Worm (Caenorhabditis elegans) whole organism, young adult: ENCODE measurements around the gene slo-2.
"Not testable (repeated sequence)": the region's sequence is repeated elsewhere in the genome, so short reads cannot be mapped to it uniquely, and the experiment has no call there.

ENCODE experiments used
- B0019.2 ChIP-seq: fragments of 200-800 bp; sonication (Bioruptor generic); conservative IDR thresholded peaks from 2 replicates; pipeline ENCODE4 v1.3.6; 2022; ENCODE audit warnings: missing genetic modification reagents, missing genetic modification characterization, missing compliant biosample characterization
- B0261.1 ChIP-seq: sonication (generic microtip); optimal IDR thresholded peaks from 2 replicates; lab custom pipeline; 2016; ENCODE audit warnings: mild to moderate bottlenecking, missing genetic modification characterization, moderate library complexity, missing compliant biosample characterization
- F22D6.2 ChIP-seq: sonication (generic microtip); optimal IDR thresholded peaks from 2 replicates; lab custom pipeline; 2016; ENCODE audit warnings: mild to moderate bottlenecking, missing genetic modification characterization, missing compliant biosample characterization
- F37B4.10 ChIP-seq: fragments of 200-800 bp; sonication (Bioruptor generic); IDR thresholded peaks from 2 replicates; pipeline ENCODE4 v1.3.6; 2022; ENCODE audit warnings: missing genetic modification characterization, missing compliant biosample characterization
- F39B2.1 ChIP-seq: fragments of 200-800 bp; sonication (Bioruptor generic); IDR thresholded peaks from 2 replicates; pipeline ENCODE4 v1.3.6; 2022; ENCODE audit warnings: missing genetic modification reagents, missing genetic modification characterization, missing compliant biosample characterization
- F49E8.2 ChIP-seq: sonication (generic microtip); optimal IDR thresholded peaks from 3 replicates; lab custom pipeline; 2017; ENCODE audit warnings: missing genetic modification characterization, mild to moderate bottlenecking, missing compliant biosample characterization, antibody characterized with exemption, moderate library complexity; ENCODE audit not compliant: insufficient read depth
- F57A8.1 ChIP-seq: fragments of 200-800 bp; sonication (Bioruptor generic); optimal IDR thresholded peaks from 2 replicates; lab custom pipeline; 2018; ENCODE audit warnings: mild to moderate bottlenecking, missing genetic modification characterization, moderate library complexity, missing compliant biosample characterization
- K11D2.4 ChIP-seq: fragments of 200-800 bp; sonication (Bioruptor generic); IDR thresholded peaks from 2 replicates; pipeline ENCODE4 v1.3.6; 2022; ENCODE audit warnings: missing genetic modification reagents, missing genetic modification characterization, missing compliant biosample characterization
- K12H6.12 ChIP-seq: fragments of 200-800 bp; sonication (Bioruptor generic); optimal IDR thresholded peaks from 2 replicates; lab custom pipeline; 2018; ENCODE audit warnings: mild to moderate bottlenecking, missing genetic modification characterization, missing compliant biosample characterization
- T26A5.8 ChIP-seq: sonication (generic microtip); optimal IDR thresholded peaks from 2 replicates; lab custom pipeline; 2016; ENCODE audit warnings: missing genetic modification characterization, missing compliant biosample characterization
- akir-1 ChIP-seq: fragments of 200-800 bp; sonication (Bioruptor generic); optimal IDR thresholded peaks from 2 replicates; lab custom pipeline; 2018; ENCODE audit warnings: mild to moderate bottlenecking, missing genetic modification characterization, moderate library complexity, missing compliant biosample characterization
- ama-1 ChIP-seq, 3 experiments: fragments of 150-350 bp in 1 of 3; sonication (generic microtip) in 2 of 3; optimal IDR thresholded peaks; 2 replicates each; lab custom pipeline; 2014 to 2018; ENCODE audit warnings: missing biosample characterization in 2 of 3, missing genetic modification characterization in 2 of 3, missing genetic modification reagents in 2 of 3
- aptf-2 ChIP-seq: fragments of 200-800 bp; sonication (Bioruptor generic); conservative IDR thresholded peaks from 2 replicates; pipeline ENCODE4 v1.3.6; 2022; ENCODE audit warnings: missing genetic modification reagents, missing genetic modification characterization, missing compliant biosample characterization
- aptf-3 ChIP-seq: fragments of 200-800 bp; sonication (Bioruptor generic); IDR thresholded peaks from 2 replicates; pipeline ENCODE4 v1.3.6; 2022; ENCODE audit warnings: missing genetic modification characterization, missing compliant biosample characterization
- atf-7 ChIP-seq: sonication (generic microtip); optimal IDR thresholded peaks from 2 replicates; lab custom pipeline; 2017; ENCODE audit warnings: mild to moderate bottlenecking, missing genetic modification characterization, missing compliant biosample characterization
- attf-6 ChIP-seq: fragments of 200-800 bp; sonication (Bioruptor generic); IDR thresholded peaks from 2 replicates; pipeline ENCODE4 v1.3.6; 2022; ENCODE audit warnings: missing genetic modification reagents, missing genetic modification characterization, missing compliant biosample characterization
- chd-7 ChIP-seq: sonication (generic microtip); optimal IDR thresholded peaks from 2 replicates; lab custom pipeline; 2016; ENCODE audit warnings: mild to moderate bottlenecking, missing genetic modification characterization, moderate library complexity, missing compliant biosample characterization
- efl-1 ChIP-seq: fragments of 150-350 bp; optimal IDR thresholded peaks from 2 replicates; lab custom pipeline; 2014; ENCODE audit warnings: missing biosample characterization, missing genetic modification reagents, missing genetic modification characterization
- hlh-12 ChIP-seq: sonication (generic microtip); optimal IDR thresholded peaks from 2 replicates; lab custom pipeline; 2016; ENCODE audit warnings: missing genetic modification characterization, missing compliant biosample characterization
- hmg-1.2 ChIP-seq: fragments of 200-800 bp; sonication (Bioruptor generic); IDR thresholded peaks from 2 replicates; pipeline ENCODE4 v1.3.6; 2022; ENCODE audit warnings: missing genetic modification reagents, missing genetic modification characterization, missing compliant biosample characterization
- lag-1 ChIP-seq: fragments of 200-800 bp; sonication (Bioruptor generic); IDR thresholded peaks from 2 replicates; pipeline ENCODE4 v1.3.6; 2022; ENCODE audit warnings: missing genetic modification reagents, missing genetic modification characterization, missing compliant biosample characterization
- madf-10 ChIP-seq: sonication (generic microtip); optimal IDR thresholded peaks from 2 replicates; lab custom pipeline; 2016; ENCODE audit warnings: mild to moderate bottlenecking, missing genetic modification characterization, missing compliant biosample characterization
- madf-3 ChIP-seq: fragments of 200-800 bp; sonication (Bioruptor generic); IDR thresholded peaks from 2 replicates; pipeline ENCODE4 v1.3.6; 2022; ENCODE audit warnings: missing genetic modification reagents, missing genetic modification characterization, missing compliant biosample characterization
- madf-6 ChIP-seq: fragments of 200-800 bp; sonication (Bioruptor generic); IDR thresholded peaks from 2 replicates; pipeline ENCODE4 v1.3.6; 2022; ENCODE audit warnings: missing genetic modification reagents, missing genetic modification characterization, missing compliant biosample characterization
- mes-4 ChIP-seq: sonication (generic microtip); optimal IDR thresholded peaks from 2 replicates; lab custom pipeline; 2016; ENCODE audit warnings: missing genotype, missing genetic modification characterization, missing compliant biosample characterization
- nhr-179 ChIP-seq: sonication (generic microtip); optimal IDR thresholded peaks from 2 replicates; lab custom pipeline; 2016; ENCODE audit warnings: mild to moderate bottlenecking, missing genetic modification characterization, missing compliant biosample characterization
- pbrm-1 ChIP-seq: fragments of 200-800 bp; sonication (Bioruptor generic); IDR thresholded peaks from 2 replicates; pipeline ENCODE4 v1.3.6; 2022; ENCODE audit warnings: missing genetic modification reagents, missing genetic modification characterization, missing compliant biosample characterization
- sea-2 ChIP-seq: fragments of 200-800 bp; sonication (Bioruptor generic); IDR thresholded peaks from 2 replicates; pipeline ENCODE4 v1.3.6; 2022; ENCODE audit warnings: missing genetic modification characterization, missing compliant biosample characterization
- snpc-1.1 ChIP-seq: sonication (generic microtip); optimal IDR thresholded peaks from 2 replicates; lab custom pipeline; 2017; ENCODE audit warnings: missing genetic modification characterization, mild to moderate bottlenecking, missing compliant biosample characterization, antibody characterized with exemption, moderate library complexity, missing genotype, missing genetic modification reagents; ENCODE audit not compliant: insufficient read depth
- tbx-9 ChIP-seq: sonication (generic microtip); optimal IDR thresholded peaks from 2 replicates; lab custom pipeline; 2016; ENCODE audit warnings: borderline replicate concordance, missing genetic modification characterization, inconsistent platforms, missing compliant biosample characterization
- zfh-2 ChIP-seq: fragments of 200-800 bp; sonication (Bioruptor generic); conservative IDR thresholded peaks from 2 replicates; pipeline ENCODE4 v1.3.6; 2022; ENCODE audit warnings: missing genetic modification reagents, missing genetic modification characterization, missing compliant biosample characterization
- zim-3 ChIP-seq: sonication (generic microtip); optimal IDR thresholded peaks from 2 replicates; lab custom pipeline; 2017; ENCODE audit warnings: mild to moderate bottlenecking, missing genetic modification characterization, moderate library complexity, missing compliant biosample characterization
- ztf-18 ChIP-seq: sonication (generic microtip); optimal IDR thresholded peaks from 2 replicates; lab custom pipeline; 2016; ENCODE audit warnings: missing genotype, mild to moderate bottlenecking, missing genetic modification characterization, missing compliant biosample characterization
- ztf-25 ChIP-seq: fragments of 200-800 bp; sonication (Bioruptor generic); IDR thresholded peaks from 2 replicates; pipeline ENCODE4 v1.3.6; 2022; ENCODE audit warnings: missing genetic modification reagents, missing genetic modification characterization, missing compliant biosample characterization
- ztf-3 ChIP-seq: fragments of 200-800 bp; sonication (Bioruptor generic); optimal IDR thresholded peaks from 2 replicates; lab custom pipeline; 2018; ENCODE audit warnings: mild to moderate bottlenecking, missing genetic modification characterization, missing compliant biosample characterization

Gene slo-2

ce11 chrX:11439740-11440139 is 34.0 kb upstream of the slo-2 start, which contains the start of gene F46C3.7:
Gene F46C3.7, plus strand, starts transcription at chrX:11440040.
- not testable (repeated sequence) for TF ChIP-seq tbx-9 (tag; lab: Kevin White, UChicago); T26A5.8 (tag; lab: Kevin White, UChicago); B0261.1

DNA sequence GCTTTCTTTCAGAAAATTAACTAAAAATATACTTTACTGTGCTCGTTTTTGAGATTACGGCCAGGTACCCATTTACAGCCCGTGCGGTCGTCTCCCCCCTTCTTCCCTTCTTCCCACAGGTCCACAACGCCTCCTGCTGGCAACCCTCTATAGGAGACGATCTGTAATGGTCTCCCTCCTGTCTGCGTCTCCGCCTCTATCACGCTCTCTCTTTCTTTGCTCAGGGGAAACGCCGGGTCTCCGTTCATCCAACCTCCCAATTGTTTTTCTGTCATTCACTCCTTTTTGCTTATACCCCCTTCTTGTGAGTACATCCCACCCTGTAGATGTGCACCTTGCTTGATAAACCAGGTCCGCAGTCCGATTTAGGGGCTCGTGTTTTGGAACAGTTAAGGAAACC is 33.3 kb upstream of the slo-2 start:
- peak; percentile 83; the same call in 1 of the 2 replicates for TF ChIP-seq aptf-3 (GFP tag; lab: Robert Waterston, UW)
- TF ChIP-seq aptf-2 (GFP tag; lab: Robert Waterston, UW) = peak; percentile 93
- peak; percentile 67 for TF ChIP-seq hmg-1.2 (GFP tag; lab: Robert Waterston, UW)

DNA sequence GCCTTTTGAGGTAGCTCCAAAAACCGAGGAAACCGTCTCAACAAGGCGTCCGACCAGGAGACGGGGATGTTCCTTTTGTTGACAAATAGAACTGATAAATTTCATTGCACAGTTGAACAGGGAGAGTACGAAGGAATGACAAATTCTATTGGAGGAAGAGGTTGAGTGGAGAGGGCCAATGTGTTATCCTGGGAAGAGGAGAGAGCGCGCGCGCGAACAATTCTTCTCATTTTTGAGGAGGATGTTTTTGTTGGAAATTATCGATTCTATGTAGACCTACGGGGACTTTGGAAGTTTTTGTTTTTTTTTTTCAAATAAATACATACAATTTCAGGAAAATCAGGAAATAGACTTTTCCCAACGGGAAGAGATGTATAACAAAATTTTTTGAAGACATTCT is 32.0 kb upstream of the slo-2 start:
- TF ChIP-seq efl-1 (GFP tag; lab: Kevin White, UChicago) (peak; percentile 12), akir-1 (no peak), aptf-2 (GFP tag; lab: Robert Waterston, UW) (peak; percentile 92), madf-6 (peak; percentile 59)
- TF ChIP-seq, all 124 proteins: peak for 3

DNA sequence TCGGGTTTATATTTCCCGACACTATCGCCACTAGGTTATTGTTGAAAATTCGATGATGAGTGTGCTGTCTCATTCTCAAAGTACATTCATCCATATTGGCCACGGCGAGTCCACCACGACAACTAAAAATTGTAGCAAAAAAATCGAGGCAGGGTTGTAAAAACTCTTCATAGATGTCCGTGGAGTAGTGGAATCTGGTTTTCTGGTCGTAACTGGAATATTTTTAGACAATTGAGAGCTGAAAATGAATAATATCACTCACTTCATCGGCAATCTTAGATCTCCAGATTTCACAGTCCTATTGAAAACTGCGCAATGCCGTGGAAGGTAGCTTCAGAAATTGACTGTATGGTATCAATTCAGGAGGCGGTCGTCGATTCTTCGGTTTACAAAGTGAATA is 29.8 kb upstream of the slo-2 start:
- TF ChIP-seq chd-7 (tag; lab: Kevin White, UChicago) = no peak
- TF ChIP-seq K11D2.4 (GFP tag; lab: Robert Waterston, UW) = no peak
- TF ChIP-seq nhr-179 (tag; lab: Kevin White, UChicago) = no peak
- TF ChIP-seq mes-4 (tag; lab: Kevin White, UChicago) = no peak
- TF ChIP-seq attf-6 (GFP tag; lab: Robert Waterston, UW) = no peak
- TF ChIP-seq pbrm-1 (GFP tag; lab: Robert Waterston, UW) = no peak
- TF ChIP-seq ama-1 (optimal IDR thresholded peaks at IDR 0.05; lab: Kevin White, UChicago) = no peak
- TF ChIP-seq ama-1 (GFP tag; optimal IDR thresholded peaks at IDR 0.05; lab: Kevin White, UChicago) = no peak
- no peak for TF ChIP-seq sea-2 (GFP tag; lab: Robert Waterston, UW)
- no peak for TF ChIP-seq madf-10 (tag; lab: Kevin White, UChicago)
- no peak for TF ChIP-seq F49E8.2 (tag; lab: Kevin White, UChicago)
- no peak for TF ChIP-seq F57A8.1 (GFP tag; lab: Kevin White, UChicago)
- TF ChIP-seq atf-7 (tag; lab: Kevin White, UChicago) = no peak
- no peak for TF ChIP-seq madf-3 (GFP tag; lab: Robert Waterston, UW)
- TF ChIP-seq zim-3 (tag; lab: Kevin White, UChicago) = no peak

ce11 chrX:11433488-11433887 is 27.8 kb upstream of the slo-2 start, which contains the start of gene hum-4:
Gene hum-4, minus strand, starts transcription at chrX:11433588.
- TF ChIP-seq lag-1 (GFP tag; lab: Robert Waterston, UW) (no peak), snpc-1.1 (no peak), hlh-12 (tag; lab: Kevin White, UChicago) (no peak), B0019.2 (no peak), ztf-18 (tag; lab: Kevin White, UChicago) (no peak), K12H6.12 (tag; lab: Kevin White, UChicago) (no peak), F39B2.1 (GFP tag; lab: Robert Waterston, UW) (no peak), F37B4.10 (no peak), F22D6.2 (tag; lab: Kevin White, UChicago) (no peak), zfh-2 (GFP tag; lab: Robert Waterston, UW) (no peak), pbrm-1 (GFP tag; lab: Robert Waterston, UW) (no peak), ztf-25 (GFP tag; lab: Robert Waterston, UW) (no peak), atf-7 (tag; lab: Kevin White, UChicago) (no peak), ztf-3 (GFP tag; lab: Kevin White, UChicago) (no peak)
